Worm (Caenorhabditis elegans) whole organism, young adult: ENCODE results near the gene flp-15.
A peak's percentile ranks its signal among the peaks of the same experiment; 100 is the strongest.

Experiments
- C06A6.2 ChIP-seq: fragments of 200-800 bp; sonication (Bioruptor generic); conservative IDR thresholded peaks from 2 replicates; pipeline ENCODE4 v1.3.6; 2022; ENCODE audit warnings: missing genetic modification characterization, missing compliant biosample characterization
- F10E7.11 ChIP-seq: sonication (generic microtip); optimal IDR thresholded peaks from 2 replicates; lab custom pipeline; 2017; ENCODE audit warnings: mild to moderate bottlenecking, missing genetic modification characterization, moderate library complexity, missing compliant biosample characterization
- F22D6.2 ChIP-seq: sonication (generic microtip); optimal IDR thresholded peaks from 2 replicates; lab custom pipeline; 2016; ENCODE audit warnings: mild to moderate bottlenecking, missing genetic modification characterization, missing compliant biosample characterization
- F23B12.7 ChIP-seq: sonication (generic microtip); optimal IDR thresholded peaks from 2 replicates; lab custom pipeline; 2017; ENCODE audit warnings: missing genetic modification characterization, mild to moderate bottlenecking, missing compliant biosample characterization, antibody characterized with exemption, moderate library complexity; ENCODE audit not compliant: insufficient read depth
- F33H1.4 ChIP-seq: fragments of 200-800 bp; sonication (Bioruptor generic); IDR thresholded peaks from 2 replicates; pipeline ENCODE4 v1.3.6; 2022; ENCODE audit warnings: missing genetic modification reagents, missing genetic modification characterization, missing compliant biosample characterization
- T07F8.4 ChIP-seq: sonication (generic microtip); optimal IDR thresholded peaks from 2 replicates; lab custom pipeline; 2016; ENCODE audit warnings: mild to moderate bottlenecking, missing genetic modification characterization, moderate library complexity, missing compliant biosample characterization
- T26A5.8 ChIP-seq: sonication (generic microtip); optimal IDR thresholded peaks from 2 replicates; lab custom pipeline; 2016; ENCODE audit warnings: missing genetic modification characterization, missing compliant biosample characterization
- Y53F4B.3 ChIP-seq: fragments of 200-800 bp; sonication (Bioruptor generic); IDR thresholded peaks from 2 replicates; pipeline ENCODE4 v1.3.6; 2022; ENCODE audit warnings: missing genetic modification reagents, missing genetic modification characterization, missing compliant biosample characterization
- Y79H2A.3 ChIP-seq: fragments of 200-800 bp; sonication (Bioruptor generic); conservative IDR thresholded peaks from 2 replicates; pipeline ENCODE4 v1.3.6; 2022; ENCODE audit warnings: missing genetic modification reagents, missing genetic modification characterization, missing compliant biosample characterization
- Y95B8A.8 ChIP-seq: fragments of 200-800 bp; sonication (Bioruptor generic); IDR thresholded peaks from 2 replicates; pipeline ENCODE4 v1.3.6; 2022; ENCODE audit warnings: missing genetic modification reagents, missing genetic modification characterization, missing compliant biosample characterization
- ZK185.1 ChIP-seq: sonication (generic microtip); optimal IDR thresholded peaks from 2 replicates; lab custom pipeline; 2016; ENCODE audit warnings: mild to moderate bottlenecking, missing genetic modification characterization, missing compliant biosample characterization; ENCODE audit not compliant: poor library complexity, severe bottlenecking
- attf-3 ChIP-seq: fragments of 200-800 bp; sonication (Bioruptor generic); conservative IDR thresholded peaks from 2 replicates; pipeline ENCODE4 v1.3.6; 2022; ENCODE audit warnings: missing genetic modification reagents, missing genetic modification characterization, missing compliant biosample characterization
- bed-1 ChIP-seq: fragments of 200-800 bp; sonication (Bioruptor generic); IDR thresholded peaks from 2 replicates; pipeline ENCODE4 v1.3.6; 2022; ENCODE audit warnings: missing genetic modification reagents, missing genetic modification characterization, missing compliant biosample characterization
- bed-2 ChIP-seq: fragments of 200-800 bp; sonication (Bioruptor generic); IDR thresholded peaks from 2 replicates; pipeline ENCODE4 v1.3.6; 2022; ENCODE audit warnings: missing genetic modification reagents, missing genetic modification characterization, missing compliant biosample characterization
- cebp-2 ChIP-seq: fragments of 200-800 bp; sonication (Bioruptor generic); IDR thresholded peaks from 2 replicates; pipeline ENCODE4 v1.3.6; 2022; ENCODE audit warnings: missing genetic modification characterization, missing compliant biosample characterization
- ceh-100 ChIP-seq: fragments of 200-800 bp; sonication (Bioruptor generic); IDR thresholded peaks from 2 replicates; pipeline ENCODE4 v1.3.6; 2022; ENCODE audit warnings: missing genetic modification reagents, missing genetic modification characterization, missing compliant biosample characterization
- ceh-79 ChIP-seq: sonication (generic microtip); optimal IDR thresholded peaks from 2 replicates; lab custom pipeline; 2017; ENCODE audit warnings: mild to moderate bottlenecking, missing genetic modification characterization, missing compliant biosample characterization
- ceh-91 ChIP-seq: fragments of 200-800 bp; sonication (Bioruptor generic); IDR thresholded peaks from 2 replicates; pipeline ENCODE4 v1.3.6; 2022; ENCODE audit warnings: missing genetic modification reagents, missing genetic modification characterization, missing compliant biosample characterization
- die-1 ChIP-seq: sonication (generic microtip); optimal IDR thresholded peaks from 2 replicates; lab custom pipeline; 2016; ENCODE audit warnings: missing genotype, mild to moderate bottlenecking, missing genetic modification characterization, missing compliant biosample characterization
- dox-1 ChIP-seq: fragments of 200-800 bp; sonication (Bioruptor generic); IDR thresholded peaks from 2 replicates; pipeline ENCODE4 v1.3.6; 2022; ENCODE audit warnings: missing genetic modification reagents, missing genetic modification characterization, missing compliant biosample characterization
- egl-44 ChIP-seq: fragments of 200-800 bp; sonication (Bioruptor generic); IDR thresholded peaks from 2 replicates; pipeline ENCODE4 v1.3.6; 2022; ENCODE audit warnings: missing genetic modification reagents, missing genetic modification characterization, missing compliant biosample characterization
- egrh-3 ChIP-seq: fragments of 200-800 bp; sonication (Bioruptor generic); IDR thresholded peaks from 2 replicates; pipeline ENCODE4 v1.3.6; 2022; ENCODE audit warnings: missing genetic modification reagents, missing genetic modification characterization, missing compliant biosample characterization
- ekl-4 ChIP-seq: fragments of 200-800 bp; sonication (Bioruptor generic); IDR thresholded peaks from 2 replicates; pipeline ENCODE4 v1.3.6; 2022; ENCODE audit warnings: missing genetic modification reagents, missing genetic modification characterization, missing compliant biosample characterization
- gei-17 ChIP-seq: fragments of 200-800 bp; sonication (Bioruptor generic); optimal IDR thresholded peaks from 2 replicates; lab custom pipeline; 2018; ENCODE audit warnings: mild to moderate bottlenecking, missing genetic modification characterization, missing compliant biosample characterization
- hlh-12 ChIP-seq: sonication (generic microtip); optimal IDR thresholded peaks from 2 replicates; lab custom pipeline; 2016; ENCODE audit warnings: missing genetic modification characterization, missing compliant biosample characterization
- hmg-1.2 ChIP-seq: fragments of 200-800 bp; sonication (Bioruptor generic); IDR thresholded peaks from 2 replicates; pipeline ENCODE4 v1.3.6; 2022; ENCODE audit warnings: missing genetic modification reagents, missing genetic modification characterization, missing compliant biosample characterization
- hmg-20 ChIP-seq: fragments of 200-800 bp; sonication (Bioruptor generic); IDR thresholded peaks from 2 replicates; pipeline ENCODE4 v1.3.6; 2022; ENCODE audit warnings: missing genetic modification reagents, missing genetic modification characterization, missing compliant biosample characterization
- let-526 ChIP-seq: fragments of 200-800 bp; sonication (Bioruptor generic); IDR thresholded peaks from 2 replicates; pipeline ENCODE4 v1.3.6; 2022; ENCODE audit warnings: missing genetic modification reagents, missing genetic modification characterization, missing compliant biosample characterization
- lin-35 ChIP-seq, 3 experiments: fragments of 150-350 bp in 2 of 3; sonication (generic microtip) in 1 of 3; optimal IDR thresholded peaks; 2 replicates each; lab custom pipeline; 2014 to 2018; ENCODE audit warnings: missing biosample characterization in 3 of 3, missing genetic modification characterization in 3 of 3, missing genetic modification reagents in 3 of 3
- lin-40 ChIP-seq: sonication (generic microtip); optimal IDR thresholded peaks from 2 replicates; lab custom pipeline; 2016; ENCODE audit warnings: missing genetic modification characterization, mild to moderate bottlenecking, missing compliant biosample characterization, missing genotype, missing genetic modification reagents
- lin-54 ChIP-seq: fragments of 200-800 bp; sonication (Bioruptor generic); optimal IDR thresholded peaks from 2 replicates; lab custom pipeline; 2018; ENCODE audit warnings: mild to moderate bottlenecking, missing genetic modification characterization, missing compliant biosample characterization
- lsy-27 ChIP-seq: sonication (generic microtip); optimal IDR thresholded peaks from 2 replicates; lab custom pipeline; 2017; ENCODE audit warnings: missing genetic modification characterization, mild to moderate bottlenecking, missing compliant biosample characterization, antibody characterized with exemption, missing genotype, borderline replicate concordance; ENCODE audit not compliant: insufficient read depth
- mel-28 ChIP-seq: sonication (generic microtip); optimal IDR thresholded peaks from 2 replicates; lab custom pipeline; 2016; ENCODE audit warnings: borderline replicate concordance, mild to moderate bottlenecking, missing genetic modification characterization, missing compliant biosample characterization
- mxl-1 ChIP-seq: sonication (generic microtip); optimal IDR thresholded peaks from 2 replicates; lab custom pipeline; 2016; ENCODE audit warnings: missing genetic modification characterization, missing compliant biosample characterization
- nfyb-1 ChIP-seq: fragments of 200-800 bp; sonication (Bioruptor generic); IDR thresholded peaks from 2 replicates; pipeline ENCODE4 v1.3.6; 2022; ENCODE audit warnings: missing genetic modification reagents, missing genetic modification characterization, missing compliant biosample characterization
- nhr-179 ChIP-seq: sonication (generic microtip); optimal IDR thresholded peaks from 2 replicates; lab custom pipeline; 2016; ENCODE audit warnings: mild to moderate bottlenecking, missing genetic modification characterization, missing compliant biosample characterization
- nhr-90 ChIP-seq: sonication (generic microtip); optimal IDR thresholded peaks from 2 replicates; lab custom pipeline; 2016; ENCODE audit warnings: missing genotype, mild to moderate bottlenecking, missing genetic modification characterization, missing compliant biosample characterization
- rec-8 ChIP-seq, 2 experiments: sonication (generic microtip); optimal IDR thresholded peaks; 2 replicates each; lab custom pipeline; 2016; ENCODE audit warnings: mild to moderate bottlenecking in 2 of 2, missing genetic modification characterization in 2 of 2, missing genetic modification reagents in 2 of 2, missing genotype in 2 of 2, missing biosample characterization in 1 of 2, missing compliant biosample characterization in 1 of 2, moderate library complexity in 1 of 2
- sdz-38 ChIP-seq: sonication (generic microtip); optimal IDR thresholded peaks from 2 replicates; lab custom pipeline; 2016; ENCODE audit warnings: missing genotype, missing genetic modification characterization, missing compliant biosample characterization
- snpc-1.3 ChIP-seq: sonication (generic microtip); optimal IDR thresholded peaks from 2 replicates; lab custom pipeline; 2017; ENCODE audit warnings: missing genetic modification characterization, mild to moderate bottlenecking, missing compliant biosample characterization, antibody characterized with exemption, moderate library complexity, missing genotype, missing genetic modification reagents; ENCODE audit not compliant: insufficient read depth
- zfh-2 ChIP-seq: fragments of 200-800 bp; sonication (Bioruptor generic); conservative IDR thresholded peaks from 2 replicates; pipeline ENCODE4 v1.3.6; 2022; ENCODE audit warnings: missing genetic modification reagents, missing genetic modification characterization, missing compliant biosample characterization
- ztf-18 ChIP-seq: sonication (generic microtip); optimal IDR thresholded peaks from 2 replicates; lab custom pipeline; 2016; ENCODE audit warnings: missing genotype, mild to moderate bottlenecking, missing genetic modification characterization, missing compliant biosample characterization
- ztf-26 ChIP-seq: sonication (generic microtip); optimal IDR thresholded peaks from 2 replicates; lab custom pipeline; 2017; ENCODE audit warnings: missing genetic modification characterization, missing compliant biosample characterization
- ztf-28 ChIP-seq: fragments of 200-800 bp; sonication (Bioruptor generic); IDR thresholded peaks from 2 replicates; pipeline ENCODE4 v1.3.6; 2022; ENCODE audit warnings: missing genetic modification reagents, missing genetic modification characterization, missing compliant biosample characterization
- ztf-6 ChIP-seq: fragments of 200-800 bp; sonication (Bioruptor generic); IDR thresholded peaks from 2 replicates; pipeline ENCODE4 v1.3.6; 2022; ENCODE audit warnings: missing genetic modification reagents, missing genetic modification characterization, missing compliant biosample characterization

The flp-15 gene

DNA sequence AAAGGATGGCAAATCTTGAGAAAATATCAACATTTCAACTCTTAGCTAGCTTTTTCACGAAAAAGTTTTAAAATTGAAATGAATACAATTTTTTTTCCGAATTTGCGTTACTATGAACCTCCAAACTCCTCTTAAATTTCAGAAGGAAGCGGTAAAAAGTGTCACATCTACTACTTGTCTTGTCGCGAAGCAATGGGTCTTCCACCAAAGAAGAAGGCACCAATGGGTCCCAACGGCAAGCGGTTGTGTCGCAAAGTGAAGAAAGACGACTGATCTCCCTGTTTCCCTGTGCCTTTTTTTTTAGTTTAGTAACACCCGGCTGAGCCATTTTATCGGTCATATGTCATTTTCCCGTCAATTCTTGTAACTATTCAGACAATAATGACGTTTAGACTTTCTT lies 46.6 kb downstream of the flp-15 start:
- TF ChIP-seq F23B12.7 (tag; lab: Kevin White, UChicago) (no peak), mxl-1 (tag; lab: Kevin White, UChicago) (no peak), ceh-79 (tag; lab: Kevin White, UChicago) (no peak), Y95B8A.8 (GFP tag; lab: Robert Waterston, UW) (no peak), Y79H2A.3 (GFP tag; lab: Robert Waterston, UW) (no peak), lin-35 (GFP tag; optimal IDR thresholded peaks at IDR 0.05; lab: Kevin White, UChicago) (peak in 1 of 3 experiments; percentile 4), nfyb-1 (GFP tag; lab: Robert Waterston, UW) (0 out of 2 replicates have a peak, but pooled peaks have one; percentile 23)
- TF ChIP-seq, all 124 proteins: peak for 2

DNA sequence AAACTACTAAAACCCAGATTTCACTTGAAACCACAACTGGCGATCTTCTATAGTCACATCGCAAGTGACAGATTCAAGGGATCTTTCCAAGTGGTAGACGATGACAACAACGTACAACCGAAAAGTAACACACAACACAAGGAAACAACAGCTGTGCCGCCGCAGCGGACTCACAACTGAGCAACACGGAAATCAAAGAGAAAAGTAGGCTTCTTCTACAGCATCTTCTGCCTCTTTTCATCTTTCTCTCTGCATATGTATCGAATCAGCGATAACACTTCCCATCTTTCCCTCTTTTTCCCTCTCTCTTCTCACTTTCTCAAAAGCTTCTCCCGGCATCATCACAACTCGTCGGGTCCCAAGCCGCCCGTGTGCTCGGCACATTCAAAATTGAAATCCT lies 50.8 kb downstream of the flp-15 start, which contains the start of gene T12D8.9:
Gene T12D8.9, plus strand, starts transcription at position 312 of the 400 bp plus-strand sequence.
- TF ChIP-seq hlh-12 (tag; lab: Kevin White, UChicago) (no peak), bed-2 (GFP tag; lab: Robert Waterston, UW) (no peak), gei-17 (GFP tag; lab: Kevin White, UChicago) (no peak), attf-3 (GFP tag; lab: Robert Waterston, UW) (no peak), ekl-4 (GFP tag; lab: Robert Waterston, UW) (no peak), ztf-18 (tag; lab: Kevin White, UChicago) (no peak), ceh-100 (GFP tag; lab: Robert Waterston, UW) (no peak), ztf-28 (no peak), rec-8 (tag; optimal IDR thresholded peaks at IDR 0.05; lab: Kevin White, UChicago) (no peak), F10E7.11 (no peak), F33H1.4 (GFP tag; lab: Robert Waterston, UW) (no peak), sdz-38 (tag; lab: Kevin White, UChicago) (no peak), C06A6.2 (no peak), ztf-6 (GFP tag; lab: Robert Waterston, UW) (no peak), lin-40 (tag; lab: Kevin White, UChicago) (no peak), die-1 (tag; lab: Kevin White, UChicago) (no peak), Y79H2A.3 (GFP tag; lab: Robert Waterston, UW) (no peak)

DNA sequence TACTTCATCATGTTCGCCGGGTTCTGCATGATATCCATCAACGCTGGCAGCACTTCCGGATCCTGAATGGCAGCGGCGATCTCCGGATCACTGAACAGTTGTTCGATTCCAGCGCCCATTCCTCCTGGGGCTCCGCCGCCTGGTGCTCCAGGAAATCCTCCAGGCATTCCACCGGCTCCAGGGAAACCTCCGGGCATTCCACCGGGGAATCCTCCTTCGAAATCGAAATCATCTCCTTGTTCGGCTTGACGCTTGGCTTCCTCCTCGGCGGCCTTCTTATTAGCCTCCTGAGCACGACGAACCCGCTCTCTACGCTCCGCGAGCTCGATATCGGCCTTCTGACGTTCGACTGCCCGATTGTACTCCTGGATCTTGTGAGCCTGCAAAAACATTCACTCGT lies 52.1 kb downstream of the flp-15 start:
- TF ChIP-seq egrh-3 (GFP tag; lab: Robert Waterston, UW) (peak; percentile 82), let-526 (GFP tag; lab: Robert Waterston, UW) (no peak), hmg-20 (GFP tag; lab: Robert Waterston, UW) (no peak), T07F8.4 (no peak), ztf-18 (tag; lab: Kevin White, UChicago) (no peak), rec-8 (tag; optimal IDR thresholded peaks at IDR 0.05; lab: Kevin White, UChicago) (no peak), nhr-179 (no peak), ztf-26 (tag; lab: Kevin White, UChicago) (no peak), T26A5.8 (tag; lab: Kevin White, UChicago) (no peak), ZK185.1 (tag; lab: Kevin White, UChicago) (no peak), lsy-27 (no peak), snpc-1.3 (tag; lab: Kevin White, UChicago) (no peak), ceh-91 (GFP tag; lab: Robert Waterston, UW) (no peak), Y53F4B.3 (GFP tag; lab: Robert Waterston, UW) (no peak), bed-1 (no peak), mxl-1 (tag; lab: Kevin White, UChicago) (no peak), nhr-90 (no peak), egl-44 (GFP tag; lab: Robert Waterston, UW) (no peak), hmg-1.2 (GFP tag; lab: Robert Waterston, UW) (no peak), zfh-2 (GFP tag; lab: Robert Waterston, UW) (peak; percentile 94), lin-54 (GFP tag; lab: Kevin White, UChicago) (no peak), cebp-2 (GFP tag; lab: Robert Waterston, UW) (no peak), mel-28 (tag; lab: Kevin White, UChicago) (no peak), F23B12.7 (tag; lab: Kevin White, UChicago) (no peak), F22D6.2 (tag; lab: Kevin White, UChicago) (no peak), hlh-12 (tag; lab: Kevin White, UChicago) (no peak), dox-1 (GFP tag; lab: Robert Waterston, UW) (peak; percentile 36; the same call in 1 of the 2 replicates)
